Fruit fly (Drosophila melanogaster) Kc167 (cell line): Measurements from ENCODE around the gene CG6937.

ENCODE experiments used
- Myc ChIP-seq: fragments of >200 bp; optimal IDR thresholded peaks from 2 replicates; lab custom pipeline; 2017; ENCODE audit warnings: missing external identifiers
- h ChIP-seq: fragments of >200 bp; optimal IDR thresholded peaks from 3 replicates; lab custom pipeline; 2018; ENCODE audit warnings: missing external identifiers
- insv ChIP-seq: fragments of >200 bp; optimal IDR thresholded peaks from 3 replicates; lab custom pipeline; 2018; ENCODE audit warnings: missing external identifiers
- psq ChIP-seq: fragments of >200 bp; optimal IDR thresholded peaks from 2 replicates; lab custom pipeline; 2017; ENCODE audit warnings: missing external identifiers
- ttk ChIP-seq: sonication (Bioruptor generic); optimal IDR thresholded peaks from 2 replicates; lab custom pipeline; 2017; ENCODE audit warnings: missing external identifiers

DNA sequence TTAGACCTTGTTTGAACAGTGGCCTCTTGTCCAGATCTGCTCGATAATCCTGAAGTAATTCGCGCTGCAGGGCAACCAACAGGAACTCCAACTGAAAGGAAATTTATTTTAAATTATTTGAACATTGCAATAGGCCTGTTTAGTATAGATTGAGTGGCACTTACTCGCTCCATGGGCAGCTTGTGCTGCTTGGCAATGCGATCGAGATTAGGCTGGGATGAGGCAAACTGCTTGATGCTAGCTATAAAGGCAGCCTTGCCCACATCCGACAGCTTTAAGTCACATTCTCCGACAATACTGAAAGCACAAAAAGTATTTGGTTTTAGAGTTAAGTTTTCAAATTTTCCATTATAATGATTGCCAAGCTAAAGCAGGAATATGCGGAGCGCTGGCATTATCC, 24.6 kb downstream of the CG6937 start, which contains the start of gene CG13843:
- TF ChIP-seq insv = no peak
- no peak for TF ChIP-seq Myc (lab: Kevin White, UChicago)
- TF ChIP-seq psq = no peak
- TF ChIP-seq ttk (lab: Kevin White, UChicago) = no peak
- TF ChIP-seq h (lab: Kevin White, UChicago) = no peak
